Fruit fly (Drosophila melanogaster): ENCODE data around the gene Snx6.

DNA sequence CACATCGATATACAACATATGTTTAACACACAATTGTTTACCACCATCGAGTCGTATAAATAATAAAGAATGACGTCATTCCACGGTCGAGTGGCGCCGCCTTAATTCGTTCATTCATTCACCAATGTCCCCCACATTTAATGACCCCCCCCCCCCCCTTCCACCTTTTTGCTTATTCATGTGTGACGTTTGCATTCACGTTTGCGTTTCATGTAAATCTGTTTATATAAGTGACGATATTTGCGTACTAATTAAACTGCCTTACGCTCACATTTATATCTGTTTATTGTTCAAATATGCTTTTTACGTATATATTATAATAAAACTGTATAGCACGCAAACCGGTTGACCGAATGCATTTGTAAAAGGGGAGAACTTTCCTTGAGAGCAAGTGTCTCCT lies 13.0 kb upstream of the Snx6 start:
- TF ChIP-seq CG34367 (tag; optimal IDR thresholded peaks at IDR 0.05) (no peak), CG8301 (tag; optimal IDR thresholded peaks at IDR 0.05) (no peak), Ets98B (GFP tag; IDR thresholded peaks at IDR 0.05) (no peak), CG8159 (tag; optimal IDR thresholded peaks at IDR 0.05) (peak; percentile 1), CG10348 (GFP tag; IDR thresholded peaks at IDR 0.05) (no peak), CG32121 (GFP tag; IDR thresholded peaks at IDR 0.05) (no peak), Pif1B (GFP tag; optimal IDR thresholded peaks at IDR 0.05) (no peak), fd96Ca (GFP tag; IDR thresholded peaks at IDR 0.05) (no peak), gl (tag; optimal IDR thresholded peaks at IDR 0.05) (no peak), Pif1A (GFP tag; optimal IDR thresholded peaks at IDR 0.05) (peak; percentile 13)
